Fruit fly (Drosophila melanogaster) S2 (cell line): ENCODE measurements around the gene IntS2.

Experiments
- CG8478 ChIP-seq: fragments of >200 bp; optimal IDR thresholded peaks from 2 replicates; lab custom pipeline; 2018
- CTCF ChIP-seq, 2 experiments: fragments of >200 bp; optimal IDR thresholded peaks; 2 replicates each; lab custom pipeline; 2018

- TF ChIP-seq CG8478 = no peak
- TF ChIP-seq CTCF (optimal IDR thresholded peaks at IDR 0.05; lab: Kevin White, UChicago) = peak; percentile 69 to 83
Measured at dm6 chrX:17697703-17698145, 41.1 kb upstream of the IntS2 start.
